Fruit fly (Drosophila melanogaster) whole organism, larva: Measurements from ENCODE around the gene CG45072.

ENCODE experiments used
- noc ChIP-seq: fragments of 200-800 bp; sonication (Bioruptor generic); optimal IDR thresholded peaks from 3 replicates; lab custom pipeline; 2019; ENCODE audit warnings: missing biosample characterization, mild to moderate bottlenecking, missing genetic modification characterization, moderate library complexity

CG45072 gene

dm6 chr3R:30124635-30125034, 1.6 kb upstream of the CG45072 start, which contains the start of gene CG45073:
Gene CG45073 (minus strand): TSS chr3R:30124735.
- no peak for TF ChIP-seq noc (tag; lab: Kevin White, UChicago)

dm6 chr3R:30121731-30122130, 1.3 kb downstream of the CG45072 start:
- no peak for TF ChIP-seq noc (tag; lab: Kevin White, UChicago)

- TF ChIP-seq noc (tag; lab: Kevin White, UChicago) = no peak
These were observed 8.7 kb downstream of the CG45072 start for dm6 chr3R:30114286-30114803.

dm6 chr3R:30110959-30111358, 12.1 kb downstream of the CG45072 start:
- TF ChIP-seq noc (tag; lab: Kevin White, UChicago) = no peak

dm6 chr3R:30109380-30109779, 13.7 kb downstream of the CG45072 start:
- TF ChIP-seq noc (tag; lab: Kevin White, UChicago) = no peak

dm6 chr3R:30108639-30109038, 14.4 kb downstream of the CG45072 start:
- TF ChIP-seq noc (tag; lab: Kevin White, UChicago) = no peak

dm6 chr3R:30107718-30108117, 15.3 kb downstream of the CG45072 start:
- no peak for TF ChIP-seq noc (tag; lab: Kevin White, UChicago)

dm6 chr3R:30106562-30106961, 16.5 kb downstream of the CG45072 start:
- peak; percentile 18 for TF ChIP-seq noc (tag; lab: Kevin White, UChicago)

dm6 chr3R:30105808-30106207, 17.3 kb downstream of the CG45072 start:
- TF ChIP-seq noc (tag; lab: Kevin White, UChicago) = no peak

- TF ChIP-seq noc (tag; lab: Kevin White, UChicago) = no peak
These were observed 18.1 kb downstream of the CG45072 start for dm6 chr3R:30104912-30105510.

- peak; percentile 84 for TF ChIP-seq noc (tag; lab: Kevin White, UChicago)
These were observed 20.1 kb downstream of the CG45072 start for dm6 chr3R:30102806-30103619.

- no peak for TF ChIP-seq noc (tag; lab: Kevin White, UChicago)
These were observed 21.6 kb downstream of the CG45072 start for dm6 chr3R:30101389-30101935.

- TF ChIP-seq noc (tag; lab: Kevin White, UChicago) = no peak
These were observed 22.1 kb downstream of the CG45072 start for dm6 chr3R:30100976-30101332.

dm6 chr3R:30100325-30100975, 22.6 kb downstream of the CG45072 start:
- TF ChIP-seq noc (tag; lab: Kevin White, UChicago) = no peak

dm6 chr3R:30099341-30099871, 23.7 kb downstream of the CG45072 start:
- peak; percentile 10 for TF ChIP-seq noc (tag; lab: Kevin White, UChicago)

dm6 chr3R:30098229-30098628, 24.8 kb downstream of the CG45072 start:
- no peak for TF ChIP-seq noc (tag; lab: Kevin White, UChicago)
